Fruit fly (Drosophila melanogaster) whole organism, wandering third instar larva: ENCODE results near the gene CG3793.

Experiments
- Abd-B ChIP-seq: fragments of >200 bp; optimal IDR thresholded peaks from 2 replicates; lab custom pipeline; 2017; ENCODE audit warnings: missing biosample characterization, missing genetic modification characterization
- CG32264 ChIP-seq: fragments of 200-800 bp; sonication (Bioruptor generic); optimal IDR thresholded peaks from 2 replicates; lab custom pipeline; 2016; ENCODE audit warnings: missing biosample characterization, missing genetic modification characterization
- CrebA ChIP-seq: fragments of 200-800 bp; sonication (Bioruptor generic); optimal IDR thresholded peaks from 2 replicates; lab custom pipeline; 2016; ENCODE audit warnings: missing biosample characterization, mild to moderate bottlenecking, missing genetic modification characterization, borderline replicate concordance
- Dfd ChIP-seq: fragments of >200 bp; optimal IDR thresholded peaks from 2 replicates; lab custom pipeline; 2017; ENCODE audit warnings: missing biosample characterization, missing genetic modification characterization
- Dif ChIP-seq: fragments of 200-275, 200-300 bp; sonication (Bioruptor generic); optimal IDR thresholded peaks from 2 replicates; lab custom pipeline; 2018; ENCODE audit warnings: missing biosample characterization, missing genetic modification characterization; ENCODE audit not compliant: partially characterized antibody
- GATAd ChIP-seq: sonication (Bioruptor generic); optimal IDR thresholded peaks from 2 replicates; lab custom pipeline; 2016; ENCODE audit warnings: missing biosample characterization, missing genetic modification characterization
- HLH106 ChIP-seq: fragments of 200-800 bp; optimal IDR thresholded peaks from 3 replicates; lab custom pipeline; 2019; ENCODE audit warnings: missing biosample characterization, mild to moderate bottlenecking, missing genetic modification characterization, moderate library complexity
- Hnf4 ChIP-seq: fragments of 200-800 bp; sonication (Bioruptor generic); optimal IDR thresholded peaks from 2 replicates; lab custom pipeline; 2016; ENCODE audit warnings: missing biosample characterization, mild to moderate bottlenecking, missing genetic modification characterization
- Hr78 ChIP-seq: fragments of >200 bp; optimal IDR thresholded peaks from 2 replicates; lab custom pipeline; 2017; ENCODE audit warnings: missing biosample characterization, missing genetic modification characterization
- Hr83 ChIP-seq: fragments of 200-300 bp; sonication (Bioruptor generic); optimal IDR thresholded peaks from 2 replicates; lab custom pipeline; 2016; ENCODE audit warnings: missing biosample characterization, mild to moderate bottlenecking, missing genetic modification characterization, moderate library complexity; ENCODE audit not compliant: poor library complexity, severe bottlenecking
- Mio ChIP-seq: sonication (Bioruptor generic); optimal IDR thresholded peaks from 2 replicates; lab custom pipeline; 2016; ENCODE audit warnings: missing biosample characterization, missing genetic modification characterization
- Myc ChIP-seq: fragments of >200 bp; optimal IDR thresholded peaks from 2 replicates; lab custom pipeline; 2017
- Rel ChIP-seq, 2 experiments: fragments of 200-800 bp; sonication (Bioruptor generic) in 1 of 2; optimal IDR thresholded peaks; 2 replicates in 1 of 2; 3 replicates in 1 of 2; lab custom pipeline; 2016 to 2019; ENCODE audit warnings: mild to moderate bottlenecking in 2 of 2, missing biosample characterization in 2 of 2, missing genetic modification characterization in 2 of 2, moderate library complexity in 1 of 2
- Sp1 ChIP-seq: fragments of 200-800 bp; sonication (Bioruptor generic); optimal IDR thresholded peaks from 3 replicates; lab custom pipeline; 2019; ENCODE audit warnings: missing biosample characterization, mild to moderate bottlenecking, missing genetic modification characterization, moderate library complexity
- Vsx2 ChIP-seq: fragments of 200-300, 225-300 bp; sonication (Bioruptor generic); optimal IDR thresholded peaks from 2 replicates; lab custom pipeline; 2018; ENCODE audit warnings: missing biosample characterization, missing genetic modification characterization; ENCODE audit not compliant: partially characterized antibody
- br ChIP-seq: fragments of 200-800 bp; sonication (Bioruptor generic); optimal IDR thresholded peaks from 2 replicates; lab custom pipeline; 2016; ENCODE audit warnings: missing biosample characterization, missing genetic modification characterization
- brk ChIP-seq: fragments of 200-800 bp; sonication (Bioruptor generic); optimal IDR thresholded peaks from 2 replicates; lab custom pipeline; 2016; ENCODE audit warnings: missing biosample characterization, mild to moderate bottlenecking, missing genetic modification characterization
- dl ChIP-seq, 2 experiments: fragments of 175-275, 200-275 bp in 1 of 2; fragments of 200-275 bp in 1 of 2; sonication (Bioruptor generic); optimal IDR thresholded peaks; lab custom pipeline; 2018; ENCODE audit warnings: mild to moderate bottlenecking in 2 of 2, missing biosample characterization in 2 of 2, missing genetic modification characterization in 2 of 2, moderate library complexity in 2 of 2; ENCODE audit not compliant: partially characterized antibody in 2 of 2, insufficient read depth in 1 of 2
- dmrt93B ChIP-seq: fragments of 200-800 bp; sonication (Bioruptor generic); optimal IDR thresholded peaks from 2 replicates; lab custom pipeline; 2018; ENCODE audit warnings: missing biosample characterization, mild to moderate bottlenecking, missing genetic modification characterization
- dsf ChIP-seq: sonication (Bioruptor generic); optimal IDR thresholded peaks from 2 replicates; lab custom pipeline; 2016; ENCODE audit warnings: missing biosample characterization, missing genetic modification characterization, borderline replicate concordance
- ey ChIP-seq: fragments of 200-800 bp; sonication (Bioruptor generic); optimal IDR thresholded peaks from 2 replicates; lab custom pipeline; 2016; ENCODE audit warnings: missing biosample characterization, missing genetic modification characterization
- fru ChIP-seq: fragments of 200-800 bp; sonication (Bioruptor generic); optimal IDR thresholded peaks from 3 replicates; lab custom pipeline; 2016; ENCODE audit warnings: missing biosample characterization, mild to moderate bottlenecking, missing genetic modification characterization
- h ChIP-seq: fragments of 200-800 bp; sonication (Bioruptor generic); optimal IDR thresholded peaks from 3 replicates; lab custom pipeline; 2016; ENCODE audit warnings: missing biosample characterization, mild to moderate bottlenecking, missing genetic modification characterization
- lola ChIP-seq: fragments of >200 bp; optimal IDR thresholded peaks from 2 replicates; lab custom pipeline; 2017; ENCODE audit warnings: missing biosample characterization, missing genetic modification characterization
- psq ChIP-seq: fragments of 200-800 bp; sonication (Bioruptor generic); optimal IDR thresholded peaks from 3 replicates; lab custom pipeline; 2017; ENCODE audit warnings: missing biosample characterization, mild to moderate bottlenecking, missing genetic modification characterization, moderate library complexity
- sv ChIP-seq: fragments of 200-800 bp; sonication (Bioruptor generic); optimal IDR thresholded peaks from 3 replicates; lab custom pipeline; 2016; ENCODE audit warnings: missing biosample characterization, missing genetic modification characterization
- tai ChIP-seq: sonication (Bioruptor generic); optimal IDR thresholded peaks from 2 replicates; lab custom pipeline; 2016; ENCODE audit warnings: missing biosample characterization, missing genetic modification characterization
- usp ChIP-seq: fragments of >200 bp; optimal IDR thresholded peaks from 2 replicates; lab custom pipeline; 2017; ENCODE audit warnings: missing biosample characterization, missing genetic modification characterization
- woc ChIP-seq: sonication (Bioruptor generic); optimal IDR thresholded peaks from 2 replicates; lab custom pipeline; 2016; ENCODE audit warnings: missing biosample characterization, mild to moderate bottlenecking, missing genetic modification characterization

CG3793 gene

DNA sequence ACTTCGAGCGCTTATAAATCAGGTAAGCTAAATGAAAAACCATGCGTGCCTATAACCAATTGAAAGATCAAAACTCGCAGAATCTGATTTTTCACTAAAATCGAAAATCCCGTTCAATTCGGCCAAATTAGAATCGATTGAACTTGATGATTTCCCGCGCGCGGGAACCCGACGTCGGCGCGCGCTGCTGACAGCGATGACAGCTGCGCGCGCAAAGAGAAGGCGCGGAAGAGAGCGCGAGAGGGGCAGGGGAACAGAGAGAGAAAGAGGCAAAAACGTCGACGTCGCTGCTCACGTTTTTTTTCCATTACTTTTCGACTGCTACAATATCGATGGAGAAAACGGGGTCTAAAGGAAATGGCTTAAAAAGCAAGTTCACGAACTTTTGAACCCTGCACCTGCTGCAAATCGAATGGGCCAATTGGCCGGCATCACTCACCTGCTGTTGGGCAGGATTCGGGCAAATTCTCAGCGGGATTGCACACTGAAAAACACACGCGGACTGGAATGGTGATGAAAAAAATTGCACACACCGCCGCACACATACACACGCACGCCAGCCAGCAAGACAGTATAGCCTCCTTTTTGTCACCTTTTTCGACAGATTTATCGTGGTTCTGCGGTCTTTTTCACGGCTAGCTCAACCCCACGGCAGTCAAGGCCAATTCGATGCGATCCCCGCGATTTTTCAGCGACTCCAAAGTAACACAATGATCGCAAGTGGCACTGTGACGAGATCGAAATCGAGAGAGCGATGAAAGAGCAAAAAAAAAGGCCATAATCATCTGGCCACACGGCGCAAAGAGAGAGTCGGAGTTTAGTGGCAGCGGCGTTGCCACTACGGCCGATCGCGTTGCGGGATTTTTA lies 16.4 kb upstream of the CG3793 start, which contains the start of gene CycE:
TSS of gene CycE (minus strand) at position 757 of the 867 bp plus-strand sequence.
- TF ChIP-seq Myc = no peak
- peak; percentile 30 for TF ChIP-seq Dif
- TF ChIP-seq Hnf4 (GFP tag; lab: Kevin White, UChicago) = no peak
- TF ChIP-seq Rel (GFP tag; optimal IDR thresholded peaks at IDR 0.05; lab: Kevin White, UChicago) = no peak
- peak; percentile 0 for TF ChIP-seq Rel (tag; optimal IDR thresholded peaks at IDR 0.05; lab: Kevin White, UChicago)
- TF ChIP-seq dl (GFP tag; optimal IDR thresholded peaks at IDR 0.05; lab: Kevin White, UChicago; ENCODE audit: insufficient read depth in 1 of 2, partially characterized antibody in 2 of 2) = no peak
- no peak for TF ChIP-seq GATAd (GFP tag; lab: Kevin White, UChicago)
- no peak for TF ChIP-seq CG32264
- peak; percentile 72 for TF ChIP-seq fru

- TF ChIP-seq HLH106 (tag; lab: Kevin White, UChicago) = no peak
These were observed 15.8 kb upstream of the CG3793 start for dm6 chr2L:15748261-15748553.

DNA sequence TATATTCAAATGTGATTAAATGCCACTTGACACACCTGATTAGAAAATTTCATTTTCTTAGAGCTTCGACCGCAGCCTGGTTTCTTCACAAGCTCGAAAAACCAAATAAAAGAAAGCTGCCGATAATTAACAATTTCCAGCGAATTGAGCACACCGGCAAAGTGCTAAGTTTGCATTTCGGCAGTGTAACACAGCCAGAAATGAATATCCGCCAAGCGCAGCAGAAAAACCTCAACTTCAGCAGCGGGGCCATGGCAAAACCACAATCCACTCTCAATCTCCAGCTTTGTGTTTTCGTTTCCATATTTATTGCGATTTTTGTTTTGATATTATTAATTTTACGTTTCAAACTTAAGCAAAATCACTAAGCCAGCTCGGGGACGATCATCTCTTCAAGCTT lies 14.7 kb upstream of the CG3793 start:
- TF ChIP-seq Hr78 (GFP tag; lab: Kevin White, UChicago) (no peak), h (no peak), Dfd (GFP tag; lab: Kevin White, UChicago) (no peak), Hr83 (GFP tag; lab: Kevin White, UChicago) (no peak), sv (GFP tag; lab: Kevin White, UChicago) (no peak), usp (GFP tag; lab: Kevin White, UChicago) (no peak), GATAd (GFP tag; lab: Kevin White, UChicago) (no peak), tai (GFP tag; lab: Kevin White, UChicago) (no peak), ey (no peak), dmrt93B (GFP tag; lab: Kevin White, UChicago) (no peak)
- TF ChIP-seq, all 38 proteins: peak for 0

DNA sequence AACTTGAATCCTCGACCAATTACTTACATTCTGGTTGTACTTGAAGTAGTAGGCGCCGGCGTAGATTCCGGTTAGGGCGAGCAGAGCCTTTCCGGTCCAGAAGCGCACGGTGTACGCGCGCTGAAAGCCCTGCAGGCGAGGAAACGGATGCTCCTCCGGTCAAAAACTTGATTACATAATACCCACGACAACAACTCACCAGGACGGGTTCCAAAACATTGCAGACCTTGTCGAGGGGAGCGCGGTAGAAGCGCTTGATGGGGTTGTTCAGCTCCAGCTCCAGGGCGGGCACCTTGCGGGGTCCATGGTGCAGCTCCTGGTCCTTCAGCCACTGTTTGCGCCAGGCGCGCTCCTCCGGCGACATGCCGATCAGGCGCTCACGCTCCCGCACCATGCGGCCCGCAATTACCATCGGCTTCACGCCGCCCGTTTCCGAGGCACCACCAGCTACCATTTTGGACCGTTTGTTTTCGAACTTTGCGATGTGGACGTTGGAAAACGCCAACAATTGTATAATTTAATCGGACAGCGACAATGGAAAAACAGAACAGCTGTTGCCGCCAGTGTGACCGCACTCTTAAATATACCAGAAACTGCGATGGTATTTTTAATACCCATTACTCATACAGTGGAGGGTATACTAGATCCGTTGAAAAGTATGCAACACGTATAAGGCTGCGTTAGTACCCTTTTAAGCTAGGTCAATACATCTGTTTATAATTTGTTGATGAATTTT lies 13.3 kb upstream of the CG3793 start, which contains the start of gene ND-B17:
TSS of gene ND-B17 (minus strand) at position 556 of the 736 bp plus-strand sequence.
- TF ChIP-seq Sp1 (no peak), brk (GFP tag; lab: Kevin White, UChicago) (no peak), Myc (peak; percentile 32), br (GFP tag; lab: Kevin White, UChicago) (no peak), Mio (GFP tag; lab: Kevin White, UChicago) (no peak), sv (GFP tag; lab: Kevin White, UChicago) (peak; percentile 46), CG32264 (no peak), ey (peak; percentile 6), woc (GFP tag; lab: Kevin White, UChicago) (peak; percentile 36), h (no peak), CrebA (GFP tag; lab: Kevin White, UChicago) (no peak), Hnf4 (GFP tag; lab: Kevin White, UChicago) (no peak)

- peak; percentile 18 for TF ChIP-seq woc (GFP tag; lab: Kevin White, UChicago)
- no peak for TF ChIP-seq Sp1
These were observed 12.8 kb upstream of the CG3793 start for dm6 chr2L:15751259-15751555.

- TF ChIP-seq Dif (no peak), tai (GFP tag; lab: Kevin White, UChicago) (no peak), Vsx2 (GFP tag; lab: Kevin White, UChicago) (no peak), Abd-B (GFP tag; lab: Kevin White, UChicago) (no peak), br (GFP tag; lab: Kevin White, UChicago) (no peak), Mio (GFP tag; lab: Kevin White, UChicago) (no peak), h (no peak), dsf (GFP tag; lab: Kevin White, UChicago) (no peak), GATAd (GFP tag; lab: Kevin White, UChicago) (no peak), lola (no peak), dmrt93B (GFP tag; lab: Kevin White, UChicago) (no peak), sv (GFP tag; lab: Kevin White, UChicago) (no peak), Hr83 (GFP tag; lab: Kevin White, UChicago) (no peak), psq (GFP tag; lab: Kevin White, UChicago) (no peak), Myc (no peak)
- TF ChIP-seq, all 38 proteins: peak for 0
These were observed 11.9 kb upstream of the CG3793 start, which contains the start of gene Mtr4 for dm6 chr2L:15752096-15752495. TSS of gene Mtr4 (plus strand) at chr2L:15752263.
